Fruit fly (Drosophila melanogaster) whole organism, embryonic: ENCODE results near the gene CG42512.

ENCODE experiments used
- Blimp-1 ChIP-seq: fragments of 200-800 bp; sonication (Bioruptor generic); optimal IDR thresholded peaks from 3 replicates; lab custom pipeline; 2018; ENCODE audit warnings: missing biosample characterization, missing genetic modification characterization, mild to moderate bottlenecking, moderate library complexity, missing genetic modification reagents
- C15 ChIP-seq: fragments of 200-800 bp; sonication (Bioruptor generic); IDR thresholded peaks from 3 replicates; pipeline ENCODE4 v1.3.6; 2022; ENCODE audit warnings: missing biosample characterization, missing genetic modification characterization
- CG13287 ChIP-seq: fragments of 200-800 bp; sonication (Bioruptor generic); IDR thresholded peaks from 2 replicates; pipeline ENCODE4 v1.3.6; 2022; ENCODE audit warnings: missing biosample characterization, missing genetic modification characterization; ENCODE audit not compliant: partially characterized antibody
- CG14710 ChIP-seq: fragments of 200-800 bp; sonication (Bioruptor generic); optimal IDR thresholded peaks from 3 replicates; lab custom pipeline; 2019; ENCODE audit warnings: missing biosample characterization, mild to moderate bottlenecking, missing genetic modification characterization, moderate library complexity
- CG15514 ChIP-seq: fragments of 200-800 bp; sonication (Bioruptor generic); optimal IDR thresholded peaks from 3 replicates; lab custom pipeline; 2017; ENCODE audit warnings: missing biosample characterization, missing genetic modification characterization, mild to moderate bottlenecking, moderate library complexity, missing genetic modification reagents
- CG17612 ChIP-seq: fragments of 200-800 bp; sonication (Bioruptor generic); IDR thresholded peaks from 2 replicates; pipeline ENCODE4 v1.3.6; 2022; ENCODE audit warnings: missing biosample characterization, missing genetic modification characterization
- CG17829 ChIP-seq: fragments of 200-800 bp; optimal IDR thresholded peaks from 2 replicates; lab custom pipeline; 2019; ENCODE audit warnings: missing biosample characterization, mild to moderate bottlenecking, missing genetic modification characterization, moderate library complexity
- CG2712 ChIP-seq: fragments of 200-800 bp; optimal IDR thresholded peaks from 3 replicates; lab custom pipeline; 2019; ENCODE audit warnings: missing biosample characterization, mild to moderate bottlenecking, missing genetic modification characterization, moderate library complexity
- CG31441 ChIP-seq: fragments of 200-800 bp; sonication (Bioruptor generic); IDR thresholded peaks from 2 replicates; pipeline ENCODE4 v1.3.6; 2022; ENCODE audit warnings: missing biosample characterization, missing genetic modification characterization
- CG3995 ChIP-seq: fragments of 200-800 bp; sonication (Bioruptor generic); optimal IDR thresholded peaks from 3 replicates; lab custom pipeline; 2016; ENCODE audit warnings: missing biosample characterization, missing genetic modification characterization
- CG9797 ChIP-seq: fragments of 200-800 bp; sonication (Bioruptor generic); optimal IDR thresholded peaks from 3 replicates; lab custom pipeline; 2018; ENCODE audit warnings: missing biosample characterization, mild to moderate bottlenecking, missing genetic modification characterization
- CG9817 ChIP-seq: fragments of 200-800 bp; sonication (Bioruptor generic); optimal IDR thresholded peaks from 2 replicates; lab custom pipeline; 2018; ENCODE audit warnings: missing biosample characterization, mild to moderate bottlenecking, missing genetic modification characterization, moderate library complexity
- D19A ChIP-seq: fragments of 200-800 bp; optimal IDR thresholded peaks from 3 replicates; lab custom pipeline; 2019; ENCODE audit warnings: missing biosample characterization, mild to moderate bottlenecking, missing genetic modification characterization, moderate library complexity
- Dad ChIP-seq: fragments of 200-800 bp; sonication (Bioruptor generic); optimal IDR thresholded peaks from 3 replicates; lab custom pipeline; 2016; ENCODE audit warnings: missing biosample characterization, missing genetic modification characterization
- Dp ChIP-seq: fragments of 200-800 bp; sonication (Bioruptor generic); optimal IDR thresholded peaks from 2 replicates; lab custom pipeline; 2018; ENCODE audit warnings: missing biosample characterization, mild to moderate bottlenecking, missing genetic modification characterization, moderate library complexity
- Dref ChIP-seq: fragments of 200-800 bp; sonication (Bioruptor generic); IDR thresholded peaks from 2 replicates; pipeline ENCODE4 v1.3.6; 2022; ENCODE audit warnings: missing biosample characterization, missing genetic modification characterization
- E2f2 ChIP-seq: fragments of 200-800 bp; sonication (Bioruptor generic); IDR thresholded peaks from 2 replicates; pipeline ENCODE4 v1.3.6; 2022; ENCODE audit warnings: missing biosample characterization, missing genetic modification characterization
- Med ChIP-seq: fragments of 200-800 bp; sonication (Bioruptor generic); peaks from one replicate; lab custom pipeline; 2016; ENCODE audit warnings: missing biosample characterization, missing genetic modification characterization, mild to moderate bottlenecking, inconsistent platforms, moderate library complexity
- Ssrp ChIP-seq: fragments of 200-800 bp; sonication (Bioruptor generic); optimal IDR thresholded peaks from 2 replicates; lab custom pipeline; 2018; ENCODE audit warnings: missing biosample characterization, mild to moderate bottlenecking, missing genetic modification characterization, moderate library complexity
- TFAM ChIP-seq: fragments of 200-800 bp; sonication (Bioruptor generic); optimal IDR thresholded peaks from 2 replicates; lab custom pipeline; 2017; ENCODE audit warnings: missing biosample characterization, missing genetic modification characterization, inconsistent platforms
- bsh ChIP-seq, 2 experiments: fragments of 200-800 bp; sonication (Bioruptor generic); optimal IDR thresholded peaks; 2 replicates each; lab custom pipeline; 2017 to 2018; ENCODE audit warnings: mild to moderate bottlenecking in 2 of 2, missing biosample characterization in 2 of 2, missing genetic modification characterization in 2 of 2, moderate library complexity in 1 of 2
- fd96Cb ChIP-seq: fragments of 200-800 bp; sonication (Bioruptor generic); optimal IDR thresholded peaks from 2 replicates; lab custom pipeline; 2018; ENCODE audit warnings: missing biosample characterization, mild to moderate bottlenecking, missing genetic modification characterization, moderate library complexity
- gem ChIP-seq: fragments of 200-800 bp; sonication (Bioruptor generic); optimal IDR thresholded peaks from 2 replicates; lab custom pipeline; 2019; ENCODE audit warnings: missing biosample characterization, mild to moderate bottlenecking, missing genetic modification characterization, moderate library complexity
- grn ChIP-seq: fragments of 200-800 bp; sonication (Bioruptor generic); optimal IDR thresholded peaks from 3 replicates; lab custom pipeline; 2017; ENCODE audit warnings: missing biosample characterization, missing genetic modification characterization
- gro ChIP-seq: fragments of 200-800 bp; sonication (Bioruptor generic); optimal IDR thresholded peaks from 2 replicates; lab custom pipeline; 2016; ENCODE audit warnings: missing biosample characterization, missing genetic modification characterization
- inv ChIP-seq: fragments of 200-800 bp; sonication (Bioruptor generic); IDR thresholded peaks from 2 replicates; pipeline ENCODE4 v1.3.6; 2022; ENCODE audit warnings: missing biosample characterization, missing genetic modification characterization; ENCODE audit not compliant: partially characterized antibody
- jigr1 ChIP-seq: fragments of 200-800 bp; sonication (Bioruptor generic); IDR thresholded peaks from 3 replicates; pipeline ENCODE4 v1.3.6; 2022; ENCODE audit warnings: missing biosample characterization, missing genetic modification characterization
- mirr ChIP-seq: fragments of 200-800 bp; sonication (Bioruptor generic); optimal IDR thresholded peaks from 3 replicates; lab custom pipeline; 2018; ENCODE audit warnings: missing biosample characterization, mild to moderate bottlenecking, missing genetic modification characterization
- nmo ChIP-seq: fragments of 200-800 bp; sonication (Bioruptor generic); optimal IDR thresholded peaks from 2 replicates; lab custom pipeline; 2018; ENCODE audit warnings: missing biosample characterization, mild to moderate bottlenecking, missing genetic modification characterization, moderate library complexity
- pros ChIP-seq: fragments of 200-800 bp; sonication (Bioruptor generic); optimal IDR thresholded peaks from 3 replicates; lab custom pipeline; 2019; ENCODE audit warnings: missing biosample characterization, mild to moderate bottlenecking, missing genetic modification characterization, moderate library complexity
- sc ChIP-seq, 3 experiments: fragments of >200 bp in 2 of 3; fragments of 200-800 bp in 1 of 3; sonication (Bioruptor generic) in 1 of 3; optimal IDR thresholded peaks; 2 replicates in 2 of 3; 3 replicates in 1 of 3; lab custom pipeline; 2017; ENCODE audit warnings: mild to moderate bottlenecking in 1 of 3, missing biosample characterization in 1 of 3, missing genetic modification characterization in 1 of 3, missing genetic modification reagents in 1 of 3
- sr ChIP-seq: fragments of 200-800 bp; sonication (Bioruptor generic); IDR thresholded peaks from 3 replicates; pipeline ENCODE4 v1.3.6; 2022; ENCODE audit warnings: missing biosample characterization, missing genetic modification characterization
- ssp ChIP-seq: fragments of 200-800 bp; sonication (Bioruptor generic); IDR thresholded peaks from 2 replicates; pipeline ENCODE4 v1.3.6; 2022; ENCODE audit warnings: missing biosample characterization, missing genetic modification characterization
- stc ChIP-seq: fragments of 200-800 bp; sonication (Bioruptor generic); IDR thresholded peaks from 2 replicates; pipeline ENCODE4 v1.3.6; 2022; ENCODE audit warnings: missing biosample characterization, missing genetic modification characterization
- usp ChIP-seq: fragments of >200 bp; optimal IDR thresholded peaks from 2 replicates; lab custom pipeline; 2017; ENCODE audit warnings: missing biosample characterization, missing genetic modification characterization
- z ChIP-seq: fragments of 200-800 bp; sonication (Bioruptor generic); IDR thresholded peaks from 3 replicates; pipeline ENCODE4 v1.3.6; 2022; ENCODE audit warnings: missing biosample characterization, missing genetic modification characterization

The CG42512 gene

dm6 chrX:16687400-16688105, 36.4 kb downstream of the CG42512 start (continued):
- no peak for TF ChIP-seq CG17829 (tag; lab: Kevin White, UChicago)
- no peak for TF ChIP-seq Ssrp
- TF ChIP-seq inv (GFP tag; lab: Robert Waterston, UW), result no peak
- no peak for TF ChIP-seq CG9817 (tag; lab: Kevin White, UChicago)

dm6 chrX:16688106-16688459, 36.9 kb downstream of the CG42512 start:
- peak; percentile 60; the same call in 2 of the 3 replicates for TF ChIP-seq z (GFP tag; lab: Robert Waterston, UW)
- 0 out of 2 replicates have a peak, but pooled peaks have one; percentile 31 for TF ChIP-seq Dref (GFP tag; lab: Robert Waterston, UW)
- peak; percentile 32 for TF ChIP-seq CG14710 (tag; lab: Kevin White, UChicago)
- 0 out of 2 replicates have a peak, but pooled peaks have one; percentile 9 for TF ChIP-seq E2f2 (GFP tag; lab: Robert Waterston, UW)
- TF ChIP-seq CG31441 (GFP tag; lab: Robert Waterston, UW), result no peak
- no peak for TF ChIP-seq ssp (GFP tag; lab: Robert Waterston, UW)
- TF ChIP-seq Dad (GFP tag; lab: Kevin White, UChicago), result no peak
- no peak for TF ChIP-seq CG13287 (GFP tag; lab: Robert Waterston, UW)
- no peak for TF ChIP-seq C15 (GFP tag; lab: Robert Waterston, UW)
- TF ChIP-seq Med (GFP tag; lab: Kevin White, UChicago), result peak; percentile 31
- peak; percentile 74 for TF ChIP-seq pros (GFP tag; lab: Kevin White, UChicago)

dm6 chrX:16689339-16689738, 38.2 kb downstream of the CG42512 start:
- TF ChIP-seq mirr (GFP tag; lab: Kevin White, UChicago) (no peak), grn (GFP tag; lab: Kevin White, UChicago) (peak; percentile 34), jigr1 (GFP tag; lab: Robert Waterston, UW) (no peak), sr (GFP tag; lab: Robert Waterston, UW) (peak; percentile 90), CG3995 (GFP tag; lab: Kevin White, UChicago) (no peak), CG15514 (GFP tag; lab: Kevin White, UChicago) (no peak), sc (optimal IDR thresholded peaks at IDR 0.05; lab: Kevin White, UChicago) (no peak), sc (GFP tag; optimal IDR thresholded peaks at IDR 0.05; lab: Kevin White, UChicago) (no peak)
- TF ChIP-seq, all 482 proteins: peak for 2

dm6 chrX:16689966-16690365, 38.8 kb downstream of the CG42512 start:
- peak; percentile 92 for TF ChIP-seq D19A (tag; lab: Kevin White, UChicago)
- TF ChIP-seq CG9797 (GFP tag; lab: Kevin White, UChicago), result no peak
- TF ChIP-seq bsh (GFP tag; optimal IDR thresholded peaks at IDR 0.05; lab: Kevin White, UChicago), result peak in 1 of 2 experiments; percentile 55
- no peak for TF ChIP-seq stc
- TF ChIP-seq gem (tag; lab: Kevin White, UChicago), result peak; percentile 29
- TF ChIP-seq usp, result no peak
- TF ChIP-seq Dp (GFP tag; lab: Kevin White, UChicago), result no peak
- no peak for TF ChIP-seq TFAM (GFP tag; lab: Kevin White, UChicago)
- peak; percentile 34 for TF ChIP-seq CG2712 (tag; lab: Kevin White, UChicago)
- TF ChIP-seq CG17612, result no peak
- peak; percentile 15 for TF ChIP-seq nmo (GFP tag; lab: Kevin White, UChicago)
- TF ChIP-seq gro, result no peak
- TF ChIP-seq Blimp-1 (GFP tag; lab: Kevin White, UChicago), result peak; percentile 29
- peak; percentile 25 for TF ChIP-seq fd96Cb (tag; lab: Kevin White, UChicago)
